Fruit fly (Drosophila melanogaster) whole organism, adult: ENCODE measurements around the gene CG9444.

Experiments used
- CG11617 ChIP-seq: fragments of 200-800 bp; sonication (Bioruptor generic); optimal IDR thresholded peaks from 2 replicates; lab custom pipeline; 2017; ENCODE audit warnings: mild to moderate bottlenecking, missing biosample characterization, missing genetic modification reagents, missing genetic modification characterization
- CG12768 ChIP-seq: fragments of 200-800 bp; sonication (Bioruptor generic); optimal IDR thresholded peaks from 2 replicates; lab custom pipeline; 2017; ENCODE audit warnings: missing biosample characterization, missing genetic modification characterization, mild to moderate bottlenecking, moderate library complexity, missing genetic modification reagents
- CG14711 ChIP-seq: fragments of 200-800 bp; sonication (Bioruptor generic); optimal IDR thresholded peaks from 2 replicates; lab custom pipeline; 2018; ENCODE audit warnings: missing biosample characterization, mild to moderate bottlenecking, missing genetic modification characterization, moderate library complexity
- CG1620 ChIP-seq: fragments of 200-800 bp; sonication (Bioruptor generic); optimal IDR thresholded peaks from 2 replicates; lab custom pipeline; 2016; ENCODE audit warnings: missing biosample characterization, missing genetic modification characterization
- CG33017 ChIP-seq: fragments of 200-800 bp; sonication (Bioruptor generic); optimal IDR thresholded peaks from 2 replicates; lab custom pipeline; 2018; ENCODE audit warnings: missing biosample characterization, mild to moderate bottlenecking, missing genetic modification characterization, moderate library complexity
- CG5204 ChIP-seq: fragments of 200-800 bp; sonication (Bioruptor generic); optimal IDR thresholded peaks from 2 replicates; lab custom pipeline; 2016; ENCODE audit warnings: missing biosample characterization, missing genetic modification characterization
- CG7045 ChIP-seq: fragments of 200-800 bp; sonication (Bioruptor generic); optimal IDR thresholded peaks from 2 replicates; lab custom pipeline; 2017; ENCODE audit warnings: missing biosample characterization, mild to moderate bottlenecking, missing genetic modification characterization
- CG7101 ChIP-seq: fragments of 200-800 bp; sonication (Bioruptor generic); optimal IDR thresholded peaks from 2 replicates; lab custom pipeline; 2018; ENCODE audit warnings: missing biosample characterization, mild to moderate bottlenecking, missing genetic modification characterization, moderate library complexity
- Clk ChIP-seq: fragments of 200-800 bp; sonication (Bioruptor generic); optimal IDR thresholded peaks from 2 replicates; lab custom pipeline; 2017; ENCODE audit warnings: missing biosample characterization, missing genetic modification characterization
- Crg-1 ChIP-seq: fragments of 200-800 bp; sonication (Bioruptor generic); optimal IDR thresholded peaks from 2 replicates; lab custom pipeline; 2016; ENCODE audit warnings: missing biosample characterization, missing genetic modification characterization
- Hr96 ChIP-seq: fragments of 200-800 bp; sonication (Bioruptor generic); optimal IDR thresholded peaks from 2 replicates; lab custom pipeline; 2016; ENCODE audit warnings: missing biosample characterization, missing genetic modification characterization
- Mnt ChIP-seq: fragments of 200-800 bp; sonication (Bioruptor generic); optimal IDR thresholded peaks from 2 replicates; lab custom pipeline; 2016; ENCODE audit warnings: missing biosample characterization, mild to moderate bottlenecking, missing genetic modification characterization
- bab1 ChIP-seq: fragments of 200-800 bp; sonication (Bioruptor generic); optimal IDR thresholded peaks from 3 replicates; lab custom pipeline; 2019; ENCODE audit warnings: missing biosample characterization, mild to moderate bottlenecking, missing genetic modification characterization, moderate library complexity
- cic ChIP-seq: fragments of 200-800 bp; sonication (Bioruptor generic); optimal IDR thresholded peaks from 2 replicates; lab custom pipeline; 2017; ENCODE audit warnings: missing biosample characterization, mild to moderate bottlenecking, missing genetic modification characterization, moderate library complexity
- cnc ChIP-seq, 2 experiments: fragments of >200 bp; optimal IDR thresholded peaks; 2 replicates each; lab custom pipeline; 2017
- kay ChIP-seq: fragments of 200-800 bp; sonication (Bioruptor generic); peaks from one replicate; lab custom pipeline; 2016; ENCODE audit warnings: missing biosample characterization, missing genetic modification characterization, borderline replicate concordance
- ovo ChIP-seq: fragments of 200-800 bp; sonication (Bioruptor generic); optimal IDR thresholded peaks from 2 replicates; lab custom pipeline; 2016; ENCODE audit warnings: missing biosample characterization, missing genetic modification characterization
- pad ChIP-seq: fragments of 200-800 bp; sonication (Bioruptor generic); optimal IDR thresholded peaks from 3 replicates; lab custom pipeline; 2017; ENCODE audit warnings: missing biosample characterization, missing genetic modification characterization, mild to moderate bottlenecking, moderate library complexity, missing genetic modification reagents
- tj ChIP-seq: fragments of 200-800 bp; sonication (Bioruptor generic); optimal IDR thresholded peaks from 3 replicates; lab custom pipeline; 2017; ENCODE audit warnings: missing biosample characterization, mild to moderate bottlenecking, missing genetic modification characterization, moderate library complexity
- toe ChIP-seq: fragments of 200-800 bp; sonication (Bioruptor generic); optimal IDR thresholded peaks from 2 replicates; lab custom pipeline; 2016; ENCODE audit warnings: missing biosample characterization, missing genetic modification characterization

Gene CG9444

DNA sequence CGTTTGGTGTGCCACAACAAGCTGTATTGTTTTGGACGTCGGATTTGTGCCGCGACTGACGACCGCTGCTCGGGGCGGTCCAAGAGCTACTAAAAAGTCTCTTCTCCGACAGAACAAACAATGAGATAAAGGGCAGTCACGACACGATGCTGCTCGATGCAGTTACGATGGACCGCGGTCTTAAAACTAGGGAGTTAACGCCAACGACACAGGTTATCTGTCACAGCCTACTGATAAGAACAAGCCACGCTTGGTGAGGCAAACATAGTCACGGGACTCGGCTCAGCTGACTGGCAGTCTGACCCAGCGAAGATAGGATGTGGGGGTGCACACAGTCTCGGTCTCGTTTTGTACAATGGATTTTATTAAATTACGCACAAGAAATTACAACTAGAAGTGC is at the start of gene CG9444:
Gene CG9444 (minus strand): TSS at position 140 of the 400 bp plus-strand sequence.
- TF ChIP-seq CG14711 (tag; lab: Kevin White, UChicago) (no peak), kay (GFP tag; lab: Kevin White, UChicago) (no peak), toe (GFP tag; lab: Kevin White, UChicago) (no peak), Crg-1 (GFP tag; lab: Kevin White, UChicago) (no peak), CG33017 (tag; lab: Kevin White, UChicago) (no peak), Clk (no peak), Hr96 (GFP tag; lab: Kevin White, UChicago) (no peak), tj (GFP tag; lab: Kevin White, UChicago) (no peak), CG1620 (GFP tag; lab: Kevin White, UChicago) (no peak), CG12768 (GFP tag; lab: Kevin White, UChicago) (no peak), CG7045 (GFP tag; lab: Kevin White, UChicago) (no peak), pad (GFP tag; lab: Kevin White, UChicago) (no peak), ovo (GFP tag; lab: Kevin White, UChicago) (no peak)

DNA sequence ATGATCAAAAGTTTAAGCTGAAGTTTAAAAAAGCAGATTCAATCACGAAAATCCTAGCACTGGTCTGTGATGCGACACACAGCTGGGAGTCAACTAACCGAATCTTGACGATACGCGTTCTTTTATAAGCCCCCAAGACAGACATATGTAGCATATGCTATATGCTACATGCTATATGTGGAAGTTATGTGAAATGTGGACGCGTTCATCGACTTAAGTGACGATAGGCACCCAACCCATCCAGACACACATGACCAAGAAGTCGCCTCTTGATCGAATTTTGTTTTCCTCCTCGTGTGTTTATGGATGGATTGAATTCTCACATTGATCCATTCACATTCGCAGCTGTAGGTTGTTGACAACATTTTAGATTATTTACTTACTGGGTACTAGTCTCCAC is 49.1 kb upstream of the CG9444 start, which contains the start of gene alphaTub85E:
Gene alphaTub85E (minus strand): TSS at position 101 of the 400 bp plus-strand sequence.
- TF ChIP-seq CG12768 (GFP tag; lab: Kevin White, UChicago) (no peak), Hr96 (GFP tag; lab: Kevin White, UChicago) (no peak), kay (GFP tag; lab: Kevin White, UChicago) (no peak), bab1 (no peak), CG11617 (GFP tag; lab: Kevin White, UChicago) (no peak), CG7045 (GFP tag; lab: Kevin White, UChicago) (no peak), CG33017 (tag; lab: Kevin White, UChicago) (no peak), cnc (optimal IDR thresholded peaks at IDR 0.05; lab: Kevin White, UChicago) (no peak)

DNA sequence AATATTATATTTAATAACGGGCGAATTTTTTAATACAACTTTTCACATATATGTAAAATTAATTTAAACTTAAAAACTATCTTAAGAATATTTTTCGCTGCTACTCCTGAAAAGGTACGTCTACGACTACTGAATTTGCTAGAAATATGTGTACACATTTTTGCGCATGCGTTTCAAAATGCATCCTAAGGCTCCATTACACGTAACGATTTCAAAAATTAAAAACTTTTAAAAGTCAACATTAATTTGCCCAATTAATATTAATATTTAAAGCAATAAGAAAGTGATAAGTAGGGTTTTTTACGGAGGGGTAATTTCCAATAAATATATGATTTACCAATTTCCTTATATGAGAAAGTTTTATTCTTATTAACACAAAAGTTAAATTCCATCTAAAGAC is 46.7 kb upstream of the CG9444 start, which contains the start of gene FoxP:
Gene FoxP (minus strand): TSS at position 89 of the 400 bp plus-strand sequence.
- peak; percentile 29 for TF ChIP-seq kay (GFP tag; lab: Kevin White, UChicago)
- no peak for TF ChIP-seq Hr96 (GFP tag; lab: Kevin White, UChicago)

DNA sequence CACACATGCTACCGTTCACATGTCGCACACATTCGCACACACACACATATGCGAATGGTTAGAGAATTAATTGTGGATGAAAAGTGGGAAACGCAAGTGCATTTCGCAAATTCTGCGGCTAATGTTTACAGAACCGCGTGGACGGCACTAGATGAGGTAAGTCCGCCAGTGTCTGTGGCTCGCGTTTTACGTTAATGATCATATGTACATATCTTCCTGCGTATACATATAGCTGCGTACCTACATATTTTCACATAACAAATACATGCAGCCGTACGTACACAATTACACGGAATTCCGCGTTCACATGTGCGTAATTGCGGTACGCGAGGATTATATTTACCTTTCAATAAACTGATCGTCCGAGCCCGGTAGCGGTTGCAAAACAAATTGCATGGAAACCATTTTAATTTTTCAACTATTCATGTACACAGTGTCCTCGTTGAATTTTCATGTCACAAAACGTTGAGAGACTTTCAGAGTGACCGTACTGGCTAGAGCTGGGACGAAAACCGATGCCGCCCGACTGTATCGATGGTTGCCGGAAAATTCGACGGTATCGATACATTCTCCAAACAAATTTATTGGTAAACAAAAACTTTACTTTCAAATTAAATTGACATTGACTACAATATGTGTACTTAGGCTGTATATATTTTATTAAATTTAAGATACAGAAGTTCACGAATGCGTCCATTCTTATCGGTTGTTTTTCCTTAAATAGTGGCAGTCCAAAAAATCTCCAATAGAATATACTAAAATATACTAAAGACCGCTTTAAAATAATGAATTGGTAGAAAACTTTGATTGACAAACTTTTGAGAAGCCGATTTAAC is 41.3 kb upstream of the CG9444 start, which contains the start of gene hyd:
Gene hyd (minus strand): TSS at position 495 of the 836 bp plus-strand sequence.
- TF ChIP-seq Crg-1 (GFP tag; lab: Kevin White, UChicago) (no peak), ovo (GFP tag; lab: Kevin White, UChicago) (peak; percentile 9), Mnt (GFP tag; lab: Kevin White, UChicago) (peak; percentile 71), CG12768 (GFP tag; lab: Kevin White, UChicago) (peak; percentile 27), cic (peak; percentile 8), bab1 (peak; percentile 38), tj (GFP tag; lab: Kevin White, UChicago) (peak; percentile 4), pad (GFP tag; lab: Kevin White, UChicago) (no peak), CG7101 (tag; lab: Kevin White, UChicago) (no peak)

DNA sequence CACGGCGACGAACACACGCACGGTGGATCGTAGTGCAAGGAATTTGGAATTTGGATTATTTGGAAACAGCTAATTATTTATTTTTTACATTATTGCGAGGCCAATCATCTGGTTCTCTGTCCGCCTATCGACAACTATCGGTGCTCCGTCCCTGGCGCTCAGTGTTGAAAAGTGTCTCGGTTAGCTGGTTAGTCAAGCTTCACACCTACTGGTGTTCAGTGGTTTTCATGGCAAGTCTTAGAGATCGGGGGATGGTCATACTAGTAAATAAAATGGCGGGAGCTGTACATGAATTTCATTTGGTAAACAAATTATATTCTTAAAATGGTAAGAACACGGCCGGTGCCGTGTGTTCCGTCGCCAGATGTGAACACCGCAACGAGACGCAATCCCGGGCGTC is 26.8 kb upstream of the CG9444 start, which contains the start of the genes trbd and dmt:
Gene trbd (minus strand): TSS at position 152 of the 400 bp plus-strand sequence.
Gene dmt (plus strand): TSS at position 257 of the 400 bp plus-strand sequence.
- TF ChIP-seq Mnt (GFP tag; lab: Kevin White, UChicago) (peak; percentile 74), CG1620 (GFP tag; lab: Kevin White, UChicago) (peak; percentile 81), cnc (optimal IDR thresholded peaks at IDR 0.05; lab: Kevin White, UChicago) (no peak), CG7045 (GFP tag; lab: Kevin White, UChicago) (no peak), pad (GFP tag; lab: Kevin White, UChicago) (peak; percentile 65), Clk (peak; percentile 67), CG7101 (tag; lab: Kevin White, UChicago) (peak; percentile 68), Crg-1 (GFP tag; lab: Kevin White, UChicago) (peak; percentile 70), CG14711 (tag; lab: Kevin White, UChicago) (no peak), CG11617 (GFP tag; lab: Kevin White, UChicago) (peak; percentile 26), ovo (GFP tag; lab: Kevin White, UChicago) (peak; percentile 58), toe (GFP tag; lab: Kevin White, UChicago) (no peak), CG12768 (GFP tag; lab: Kevin White, UChicago) (peak; percentile 14), kay (GFP tag; lab: Kevin White, UChicago) (no peak), CG33017 (tag; lab: Kevin White, UChicago) (no peak), bab1 (peak; percentile 76), cic (peak; percentile 4), tj (GFP tag; lab: Kevin White, UChicago) (peak; percentile 16), CG5204 (GFP tag; lab: Kevin White, UChicago) (no peak), Hr96 (GFP tag; lab: Kevin White, UChicago) (no peak)

DNA sequence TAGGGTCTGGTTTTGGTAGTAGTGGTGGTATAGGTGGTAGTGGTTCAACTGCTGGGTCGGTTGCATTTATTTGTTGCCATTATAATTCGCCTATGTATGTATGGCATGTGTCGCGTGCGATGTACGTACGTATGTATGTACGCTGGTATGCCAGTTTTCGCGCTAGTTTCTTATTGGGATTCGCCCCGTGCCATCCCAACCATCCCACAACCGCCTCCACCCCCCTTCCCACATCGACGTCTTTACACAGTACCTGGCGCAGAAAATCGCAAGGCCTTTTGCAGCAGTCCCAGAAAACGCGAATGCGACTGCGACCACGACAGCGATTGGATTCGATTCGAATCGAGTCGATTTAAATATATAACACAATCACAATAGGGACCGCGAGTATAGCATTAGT is 26.2 kb upstream of the CG9444 start:
- TF ChIP-seq Mnt (GFP tag; lab: Kevin White, UChicago) (peak; percentile 62), CG11617 (GFP tag; lab: Kevin White, UChicago) (peak; percentile 15), toe (GFP tag; lab: Kevin White, UChicago) (no peak)
